Fruit fly (Drosophila melanogaster) whole organism, embryonic: Measurements from ENCODE around the gene morgue.
A peak's percentile ranks its signal among the peaks of the same experiment; 100 is the strongest.

Experiments
- Bdp1 ChIP-seq: fragments of 200-800 bp; sonication (Bioruptor generic); optimal IDR thresholded peaks from 3 replicates; lab custom pipeline; 2016; ENCODE audit warnings: missing biosample characterization, missing genetic modification characterization
- BtbVII ChIP-seq: fragments of 200-800 bp; sonication (Bioruptor generic); optimal IDR thresholded peaks from 3 replicates; lab custom pipeline; 2017; ENCODE audit warnings: missing biosample characterization, mild to moderate bottlenecking, missing genetic modification characterization
- CG10366 ChIP-seq: fragments of 200-800 bp; sonication (Bioruptor generic); IDR thresholded peaks from 2 replicates; pipeline ENCODE4 v1.3.6; 2022; ENCODE audit warnings: missing biosample characterization, missing genetic modification characterization
- CG11085 ChIP-seq: fragments of 200-800 bp; sonication (Bioruptor generic); IDR thresholded peaks from 2 replicates; pipeline ENCODE4 v1.3.6; 2022; ENCODE audit warnings: missing biosample characterization, missing genetic modification characterization
- CG11247 ChIP-seq: fragments of 200-800 bp; sonication (Bioruptor generic); IDR thresholded peaks from 2 replicates; pipeline ENCODE4 v1.3.6; 2022; ENCODE audit warnings: missing biosample characterization, missing genetic modification characterization
- CG12299 ChIP-seq: fragments of 200-800 bp; sonication (Bioruptor generic); optimal IDR thresholded peaks from 2 replicates; lab custom pipeline; 2018; ENCODE audit warnings: missing biosample characterization, mild to moderate bottlenecking, missing genetic modification characterization
- CG13775 ChIP-seq: fragments of 200-800 bp; sonication (Bioruptor generic); optimal IDR thresholded peaks from 3 replicates; lab custom pipeline; 2017; ENCODE audit warnings: missing biosample characterization, mild to moderate bottlenecking, missing genetic modification characterization
- CG14667 ChIP-seq: fragments of 200-800 bp; sonication (Bioruptor generic); IDR thresholded peaks from 2 replicates; pipeline ENCODE4 v1.3.6; 2022; ENCODE audit warnings: missing biosample characterization, missing genetic modification characterization
- CG15601 ChIP-seq: fragments of 200-800 bp; sonication (Bioruptor generic); optimal IDR thresholded peaks from 3 replicates; lab custom pipeline; 2019; ENCODE audit warnings: missing biosample characterization, mild to moderate bottlenecking, missing genetic modification characterization, moderate library complexity
- CG16779 ChIP-seq: fragments of 200-800 bp; sonication (Bioruptor generic); IDR thresholded peaks from 2 replicates; pipeline ENCODE4 v1.3.6; 2022; ENCODE audit warnings: missing biosample characterization, missing genetic modification characterization
- CG1792 ChIP-seq: fragments of 200-800 bp; sonication (Bioruptor generic); optimal IDR thresholded peaks from 2 replicates; lab custom pipeline; 2016; ENCODE audit warnings: missing biosample characterization, missing genetic modification characterization
- CG18262 ChIP-seq: fragments of 200-800 bp; optimal IDR thresholded peaks from 3 replicates; lab custom pipeline; 2019; ENCODE audit warnings: missing biosample characterization, mild to moderate bottlenecking, missing genetic modification characterization, moderate library complexity
- CG18599 ChIP-seq: fragments of 200-800 bp; sonication (Bioruptor generic); optimal IDR thresholded peaks from 3 replicates; lab custom pipeline; 2017; ENCODE audit warnings: missing biosample characterization, missing genetic modification characterization, mild to moderate bottlenecking, moderate library complexity, missing genetic modification reagents
- CG2712 ChIP-seq: fragments of 200-800 bp; optimal IDR thresholded peaks from 3 replicates; lab custom pipeline; 2019; ENCODE audit warnings: missing biosample characterization, mild to moderate bottlenecking, missing genetic modification characterization, moderate library complexity
- CG31388 ChIP-seq: fragments of 200-800 bp; sonication (Bioruptor generic); optimal IDR thresholded peaks from 2 replicates; lab custom pipeline; 2016; ENCODE audit warnings: missing biosample characterization, missing genetic modification characterization
- CG34224 ChIP-seq: fragments of 200-800 bp; sonication (Bioruptor generic); IDR thresholded peaks from 3 replicates; pipeline ENCODE4 v1.3.6; 2022; ENCODE audit warnings: missing biosample characterization, missing genetic modification characterization; ENCODE audit not compliant: partially characterized antibody
- CG3847 ChIP-seq: fragments of 200-800 bp; sonication (Bioruptor generic); IDR thresholded peaks from 2 replicates; pipeline ENCODE4 v1.3.6; 2022; ENCODE audit warnings: missing biosample characterization, missing genetic modification characterization
- CG4328 ChIP-seq: fragments of 200-800 bp; sonication (Bioruptor generic); optimal IDR thresholded peaks from 3 replicates; lab custom pipeline; 2017; ENCODE audit warnings: missing biosample characterization, missing genetic modification reagents, missing genetic modification characterization
- CG6689 ChIP-seq: fragments of 200-800 bp; sonication (Bioruptor generic); IDR thresholded peaks from 2 replicates; pipeline ENCODE4 v1.3.6; 2022; ENCODE audit warnings: missing biosample characterization, missing genetic modification characterization
- CG7271 ChIP-seq: fragments of 200-800 bp; sonication (Bioruptor generic); optimal IDR thresholded peaks from 2 replicates; lab custom pipeline; 2018; ENCODE audit warnings: missing biosample characterization, mild to moderate bottlenecking, missing genetic modification characterization, moderate library complexity
- CG7987 ChIP-seq: fragments of 200-800 bp; sonication (Bioruptor generic); optimal IDR thresholded peaks from 2 replicates; lab custom pipeline; 2018; ENCODE audit warnings: missing biosample characterization, mild to moderate bottlenecking, missing genetic modification characterization, moderate library complexity
- CG8089 ChIP-seq: fragments of 200-800 bp; sonication (Bioruptor generic); optimal IDR thresholded peaks from 3 replicates; lab custom pipeline; 2016; ENCODE audit warnings: missing biosample characterization, missing genetic modification characterization
- CG8290 ChIP-seq, 3 experiments: fragments of 200-800 bp; sonication (Bioruptor generic); optimal IDR thresholded peaks; 2 replicates each; lab custom pipeline; 2016 to 2019; ENCODE audit warnings: missing biosample characterization in 3 of 3, missing genetic modification characterization in 3 of 3, mild to moderate bottlenecking in 2 of 3, moderate library complexity in 1 of 3
- CG8388 ChIP-seq: fragments of 200-800 bp; sonication (Bioruptor generic); optimal IDR thresholded peaks from 2 replicates; lab custom pipeline; 2019; ENCODE audit warnings: missing biosample characterization, mild to moderate bottlenecking, missing genetic modification characterization, moderate library complexity
- CG8924 ChIP-seq: fragments of 200-800 bp; optimal IDR thresholded peaks from 3 replicates; lab custom pipeline; 2019; ENCODE audit warnings: missing biosample characterization, mild to moderate bottlenecking, missing genetic modification characterization, moderate library complexity
- CrebB ChIP-seq: fragments of 200-800 bp; sonication (Bioruptor generic); optimal IDR thresholded peaks from 3 replicates; lab custom pipeline; 2018; ENCODE audit warnings: missing biosample characterization, mild to moderate bottlenecking, missing genetic modification characterization
- D19B ChIP-seq: fragments of 200-800 bp; sonication (Bioruptor generic); optimal IDR thresholded peaks from 2 replicates; lab custom pipeline; 2017; ENCODE audit warnings: missing biosample characterization, mild to moderate bottlenecking, missing genetic modification characterization
- Dref ChIP-seq: fragments of 200-800 bp; sonication (Bioruptor generic); IDR thresholded peaks from 2 replicates; pipeline ENCODE4 v1.3.6; 2022; ENCODE audit warnings: missing biosample characterization, missing genetic modification characterization
- H15 ChIP-seq: fragments of 200-800 bp; sonication (Bioruptor generic); IDR thresholded peaks from 3 replicates; pipeline ENCODE4 v1.3.6; 2022; ENCODE audit warnings: missing biosample characterization, missing genetic modification characterization
- HLH4C ChIP-seq: fragments of 200-800 bp; sonication (Bioruptor generic); IDR thresholded peaks from 3 replicates; pipeline ENCODE4 v1.3.6; 2022; ENCODE audit warnings: missing biosample characterization, missing genetic modification characterization; ENCODE audit not compliant: partially characterized antibody
- Lhr ChIP-seq: fragments of 200-800 bp; sonication (Bioruptor generic); optimal IDR thresholded peaks from 3 replicates; lab custom pipeline; 2017; ENCODE audit warnings: mild to moderate bottlenecking, missing biosample characterization, missing genetic modification reagents, missing genetic modification characterization
- Side ChIP-seq: fragments of 200-800 bp; sonication (Bioruptor generic); optimal IDR thresholded peaks from 2 replicates; lab custom pipeline; 2016; ENCODE audit warnings: missing biosample characterization, missing genetic modification characterization
- Ssrp ChIP-seq: fragments of 200-800 bp; sonication (Bioruptor generic); optimal IDR thresholded peaks from 2 replicates; lab custom pipeline; 2018; ENCODE audit warnings: missing biosample characterization, mild to moderate bottlenecking, missing genetic modification characterization, moderate library complexity
- al ChIP-seq: fragments of 200-800 bp; sonication (Bioruptor generic); IDR thresholded peaks from 2 replicates; pipeline ENCODE4 v1.3.6; 2022; ENCODE audit warnings: missing biosample characterization, missing genetic modification characterization
- bigmax ChIP-seq: fragments of 200-800 bp; sonication (Bioruptor generic); optimal IDR thresholded peaks from 2 replicates; lab custom pipeline; 2018; ENCODE audit warnings: missing biosample characterization, mild to moderate bottlenecking, missing genetic modification characterization
- chinmo ChIP-seq: fragments of 200-800 bp; sonication (Bioruptor generic); IDR thresholded peaks from 4 replicates; pipeline ENCODE4 v1.3.6; 2022; ENCODE audit warnings: missing biosample characterization, missing genetic modification characterization; ENCODE audit not compliant: partially characterized antibody
- cwo ChIP-seq: fragments of 200-800 bp; sonication (Bioruptor generic); optimal IDR thresholded peaks from 3 replicates; lab custom pipeline; 2017; ENCODE audit warnings: missing biosample characterization, missing genetic modification characterization, mild to moderate bottlenecking, moderate library complexity, missing genetic modification reagents
- dysf ChIP-seq: fragments of 200-800 bp; sonication (Bioruptor generic); IDR thresholded peaks from 3 replicates; pipeline ENCODE4 v1.3.6; 2022; ENCODE audit warnings: missing biosample characterization, missing genetic modification characterization
- ems ChIP-seq: fragments of 200-800 bp; sonication (Bioruptor generic); optimal IDR thresholded peaks from 3 replicates; lab custom pipeline; 2016; ENCODE audit warnings: missing biosample characterization, missing genetic modification characterization
- eve ChIP-seq, 2 experiments: fragments of >200 bp; optimal IDR thresholded peaks; 2 replicates each; lab custom pipeline; 2017; ENCODE audit warnings: missing biosample characterization in 2 of 2, missing genetic modification characterization in 2 of 2
- fd96Cb ChIP-seq: fragments of 200-800 bp; sonication (Bioruptor generic); optimal IDR thresholded peaks from 2 replicates; lab custom pipeline; 2018; ENCODE audit warnings: missing biosample characterization, mild to moderate bottlenecking, missing genetic modification characterization, moderate library complexity
- hkb ChIP-seq, 2 experiments: fragments of 200-800 bp in 1 of 2; fragments of >200 bp in 1 of 2; sonication (Bioruptor generic) in 1 of 2; IDR thresholded peaks in 1 of 2; optimal IDR thresholded peaks in 1 of 2; 2 replicates each; pipeline versions ENCODE4 v1.3.6 to Lab custom; 2017 to 2022; ENCODE audit warnings: missing biosample characterization in 1 of 2, missing genetic modification characterization in 1 of 2
- kah ChIP-seq: fragments of 200-800 bp; sonication (Bioruptor generic); optimal IDR thresholded peaks from 2 replicates; lab custom pipeline; 2018; ENCODE audit warnings: missing biosample characterization, mild to moderate bottlenecking, missing genetic modification characterization
- kni ChIP-seq: fragments of 200-800 bp; sonication (Bioruptor generic); optimal IDR thresholded peaks from 3 replicates; lab custom pipeline; 2017; ENCODE audit warnings: mild to moderate bottlenecking, missing biosample characterization, missing genetic modification reagents, missing genetic modification characterization
- lmd ChIP-seq: fragments of 200-800 bp; sonication (Bioruptor generic); IDR thresholded peaks from 2 replicates; pipeline ENCODE4 v1.3.6; 2022; ENCODE audit warnings: missing biosample characterization, missing genetic modification characterization
- maf-S ChIP-seq: fragments of 200-800 bp; sonication (Bioruptor generic); optimal IDR thresholded peaks from 2 replicates; lab custom pipeline; 2016; ENCODE audit warnings: missing biosample characterization, missing genetic modification characterization
- slp2 ChIP-seq: fragments of 200-800 bp; sonication (Bioruptor generic); optimal IDR thresholded peaks from 2 replicates; lab custom pipeline; 2016; ENCODE audit warnings: missing biosample characterization, missing genetic modification characterization
- toy ChIP-seq: fragments of 200-800 bp; sonication (Bioruptor generic); IDR thresholded peaks from 2 replicates; pipeline ENCODE4 v1.3.6; 2022; ENCODE audit warnings: missing biosample characterization, missing genetic modification characterization
- trem ChIP-seq: fragments of 200-800 bp; optimal IDR thresholded peaks from 3 replicates; lab custom pipeline; 2019; ENCODE audit warnings: missing biosample characterization, mild to moderate bottlenecking, missing genetic modification characterization, moderate library complexity

The morgue gene

dm6 chr2L:4403013-4403604 is 41.4 kb downstream of the morgue start, which contains the start of gene Dim1 (continued):
- TF ChIP-seq kni (GFP tag; lab: Kevin White, UChicago) (no peak), CG12299 (tag; lab: Kevin White, UChicago) (no peak), CG7987 (GFP tag; lab: Kevin White, UChicago) (peak; percentile 56), eve (GFP tag; optimal IDR thresholded peaks at IDR 0.05; lab: Kevin White, UChicago) (no peak), CG6689 (GFP tag; lab: Robert Waterston, UW) (no peak), chinmo (GFP tag; lab: Robert Waterston, UW) (peak; percentile 78; the same call in 1 of the 4 replicates), D19B (GFP tag; lab: Kevin White, UChicago) (no peak), CG4328 (GFP tag; lab: Kevin White, UChicago) (peak; percentile 7), CG8290 (GFP tag; optimal IDR thresholded peaks at IDR 0.05; lab: Kevin White, UChicago) (no peak), CG8290 (tag; optimal IDR thresholded peaks at IDR 0.05; lab: Kevin White, UChicago) (no peak), Bdp1 (GFP tag; lab: Kevin White, UChicago) (no peak), CrebB (tag; lab: Kevin White, UChicago) (peak; percentile 9), CG18599 (GFP tag; lab: Kevin White, UChicago) (no peak), CG8388 (GFP tag; lab: Kevin White, UChicago) (peak; percentile 38), Lhr (GFP tag; lab: Kevin White, UChicago) (peak; percentile 19), CG16779 (GFP tag; lab: Robert Waterston, UW) (no peak), Side (peak; percentile 25), hkb (optimal IDR thresholded peaks at IDR 0.05; lab: Kevin White, UChicago) (no peak), hkb (GFP tag; IDR thresholded peaks at IDR 0.05; lab: Robert Waterston, UW) (peak; percentile 50), dysf (GFP tag; lab: Robert Waterston, UW) (peak; percentile 22; the same call in 1 of the 3 replicates), CG1792 (GFP tag; lab: Kevin White, UChicago) (peak; percentile 14), CG18262 (tag; lab: Kevin White, UChicago) (no peak), CG2712 (tag; lab: Kevin White, UChicago) (no peak), CG7271 (tag; lab: Kevin White, UChicago) (no peak), CG14667 (GFP tag; lab: Robert Waterston, UW) (no peak), CG15601 (tag; lab: Kevin White, UChicago) (no peak), CG34224 (peak; percentile 88), HLH4C (peak; percentile 78), CG3847 (GFP tag; lab: Robert Waterston, UW) (no peak), CG8924 (tag; lab: Kevin White, UChicago) (no peak), CG13775 (GFP tag; lab: Kevin White, UChicago) (peak; percentile 31), toy (GFP tag; lab: Robert Waterston, UW) (no peak), CG11247 (GFP tag; lab: Robert Waterston, UW) (no peak), cwo (GFP tag; lab: Kevin White, UChicago) (no peak), CG31388 (GFP tag; lab: Kevin White, UChicago) (no peak), BtbVII (GFP tag; lab: Kevin White, UChicago) (no peak), CG11085 (GFP tag; lab: Robert Waterston, UW) (no peak), ems (GFP tag; lab: Kevin White, UChicago) (peak; percentile 15), H15 (GFP tag; lab: Robert Waterston, UW) (no peak), CG8089 (no peak), fd96Cb (no peak), al (no peak), kah (GFP tag; lab: Kevin White, UChicago) (no peak), maf-S (no peak), CG10366 (no peak; the same call in 1 of the 2 replicates), trem (tag; lab: Kevin White, UChicago) (peak; percentile 28), Dref (GFP tag; lab: Robert Waterston, UW) (peak; percentile 91), Ssrp (tag; lab: Kevin White, UChicago) (no peak), slp2 (no peak), lmd (GFP tag; lab: Robert Waterston, UW) (no peak), bigmax (GFP tag; lab: Kevin White, UChicago) (no peak)
